Worm (Caenorhabditis elegans) whole organism, L4 larva: ENCODE data around the gene immp-2.
A peak's percentile ranks its signal among the peaks of the same experiment; 100 is the strongest.

Experiments used
- F10B5.3 ChIP-seq: sonication (generic microtip); optimal IDR thresholded peaks from 2 replicates; lab custom pipeline; 2016; ENCODE audit warnings: mild to moderate bottlenecking, missing genetic modification characterization, missing compliant biosample characterization
- F49E8.2 ChIP-seq: sonication (generic microtip); optimal IDR thresholded peaks from 2 replicates; lab custom pipeline; 2016; ENCODE audit warnings: missing compliant biosample characterization, mild to moderate bottlenecking, missing genetic modification characterization, borderline replicate concordance
- T20F7.1 ChIP-seq: fragments of 200-800 bp; sonication (Bioruptor generic); optimal IDR thresholded peaks from 2 replicates; lab custom pipeline; 2018; ENCODE audit warnings: mild to moderate bottlenecking, missing genetic modification characterization, missing compliant biosample characterization
- Y48G9A.11 ChIP-seq: fragments of 200-800 bp; sonication (Bioruptor generic); IDR thresholded peaks from 2 replicates; pipeline ENCODE4 v1.3.6; 2022; ENCODE audit warnings: missing genetic modification reagents, missing genetic modification characterization, missing compliant biosample characterization
- ZK546.5 ChIP-seq, 2 experiments: sonication (generic microtip); optimal IDR thresholded peaks; 2 replicates each; lab custom pipeline; 2017; ENCODE audit warnings: missing biosample characterization in 2 of 2, missing genetic modification characterization in 2 of 2
- aha-1 ChIP-seq: fragments of 150-350 bp; peaks from one replicate; lab custom pipeline; 2014; ENCODE audit warnings: missing biosample characterization, missing genetic modification characterization
- aly-2 ChIP-seq: sonication (generic microtip); optimal IDR thresholded peaks from 2 replicates; lab custom pipeline; 2018; ENCODE audit warnings: missing biosample characterization, missing genetic modification characterization
- attf-4 ChIP-seq: sonication (generic microtip); optimal IDR thresholded peaks from 3 replicates; lab custom pipeline; 2017; ENCODE audit warnings: missing biosample characterization, missing genetic modification characterization
- ceh-20 ChIP-seq: fragments of 200-800 bp; sonication (Bioruptor generic); IDR thresholded peaks from 2 replicates; pipeline ENCODE4 v1.3.6; 2022; ENCODE audit warnings: missing genetic modification reagents, missing genetic modification characterization, missing compliant biosample characterization
- ceh-28 ChIP-seq: fragments of 150-350 bp; optimal IDR thresholded peaks from 2 replicates; lab custom pipeline; 2014; ENCODE audit warnings: missing biosample characterization, missing genetic modification reagents, missing genetic modification characterization
- ceh-62 ChIP-seq: sonication (generic microtip); optimal IDR thresholded peaks from 2 replicates; lab custom pipeline; 2017; ENCODE audit warnings: missing biosample characterization, missing genetic modification characterization
- cey-2 ChIP-seq: sonication (generic microtip); optimal IDR thresholded peaks from 3 replicates; lab custom pipeline; 2017; ENCODE audit warnings: missing genetic modification characterization, mild to moderate bottlenecking, missing compliant biosample characterization, antibody characterized with exemption, borderline replicate concordance; ENCODE audit not compliant: insufficient read depth
- daf-16 ChIP-seq, 3 experiments: sonication (generic microtip); optimal IDR thresholded peaks; 2 replicates each; lab custom pipeline; 2016 to 2017; ENCODE audit warnings: missing genetic modification characterization in 3 of 3, missing genetic modification reagents in 3 of 3, mild to moderate bottlenecking in 2 of 3, missing compliant biosample characterization in 2 of 3, missing biosample characterization in 1 of 3, moderate library complexity in 1 of 3
- daf-8 ChIP-seq: fragments of 200-800 bp; sonication (Bioruptor generic); IDR thresholded peaks from 2 replicates; pipeline ENCODE4 v1.3.6; 2022; ENCODE audit warnings: missing genetic modification characterization, missing compliant biosample characterization
- dmd-8 ChIP-seq: fragments of 200-800 bp; sonication (Bioruptor generic); IDR thresholded peaks from 2 replicates; pipeline ENCODE4 v1.3.6; 2022; ENCODE audit warnings: missing genetic modification characterization, missing compliant biosample characterization
- duxl-1 ChIP-seq: sonication (generic microtip); optimal IDR thresholded peaks from 2 replicates; lab custom pipeline; 2016; ENCODE audit warnings: mild to moderate bottlenecking, missing genetic modification characterization, moderate library complexity, missing compliant biosample characterization; ENCODE audit not compliant: poor library complexity
- dve-1 ChIP-seq: sonication (generic microtip); optimal IDR thresholded peaks from 2 replicates; lab custom pipeline; 2017; ENCODE audit warnings: antibody characterized with exemption, mild to moderate bottlenecking, missing genetic modification characterization, missing compliant biosample characterization; ENCODE audit not compliant: insufficient read depth
- egl-43 ChIP-seq: fragments of 200-800 bp; sonication (Bioruptor generic); IDR thresholded peaks from 2 replicates; pipeline ENCODE4 v1.3.6; 2022; ENCODE audit warnings: missing genetic modification reagents, missing genetic modification characterization, missing compliant biosample characterization
- fkh-10 ChIP-seq: fragments of 150-350 bp; optimal IDR thresholded peaks from 2 replicates; lab custom pipeline; 2014; ENCODE audit warnings: missing biosample characterization, missing genetic modification reagents, missing genetic modification characterization
- hmg-1.1 ChIP-seq: fragments of 200-800 bp; sonication (Bioruptor generic); IDR thresholded peaks from 2 replicates; pipeline ENCODE4 v1.3.6; 2022; ENCODE audit warnings: missing genetic modification reagents, missing genetic modification characterization, missing compliant biosample characterization
- lim-7 ChIP-seq: fragments of 200-800 bp; sonication (Bioruptor generic); IDR thresholded peaks from 2 replicates; pipeline ENCODE4 v1.3.6; 2022; ENCODE audit warnings: missing genetic modification characterization, missing compliant biosample characterization
- lin-29 ChIP-seq: fragments of 200-800 bp; sonication (Bioruptor generic); IDR thresholded peaks from 2 replicates; pipeline ENCODE4 v1.3.6; 2022; ENCODE audit warnings: missing genetic modification reagents, missing genetic modification characterization, missing compliant biosample characterization
- lin-38 ChIP-seq: fragments of 200-800 bp; sonication (Bioruptor generic); IDR thresholded peaks from 2 replicates; pipeline ENCODE4 v1.3.6; 2022; ENCODE audit warnings: missing genetic modification reagents, missing genetic modification characterization, missing compliant biosample characterization
- lir-3 ChIP-seq: sonication (generic microtip); optimal IDR thresholded peaks from 2 replicates; lab custom pipeline; 2016; ENCODE audit warnings: mild to moderate bottlenecking, missing genetic modification characterization, missing compliant biosample characterization
- nhr-237 ChIP-seq: sonication (generic microtip); optimal IDR thresholded peaks from 2 replicates; lab custom pipeline; 2017; ENCODE audit warnings: missing biosample characterization, missing genetic modification characterization
- nhr-25 ChIP-seq: sonication (generic microtip); optimal IDR thresholded peaks from 2 replicates; lab custom pipeline; 2017; ENCODE audit warnings: missing genetic modification characterization, mild to moderate bottlenecking, missing compliant biosample characterization, antibody characterized with exemption, moderate library complexity, borderline replicate concordance; ENCODE audit not compliant: insufficient read depth
- nhr-28 ChIP-seq: fragments of 150-350 bp; optimal IDR thresholded peaks from 2 replicates; lab custom pipeline; 2014; ENCODE audit warnings: missing biosample characterization, missing genetic modification characterization
- nhr-76 ChIP-seq: fragments of 150-350 bp; optimal IDR thresholded peaks from 2 replicates; lab custom pipeline; 2014; ENCODE audit warnings: missing biosample characterization, missing genetic modification characterization
- php-3 ChIP-seq: fragments of 200-800 bp; sonication (Bioruptor generic); IDR thresholded peaks from 2 replicates; pipeline ENCODE4 v1.3.6; 2022; ENCODE audit warnings: missing genetic modification reagents, missing genetic modification characterization, missing compliant biosample characterization
- set-16 ChIP-seq: fragments of 200-800 bp; sonication (Bioruptor generic); IDR thresholded peaks from 2 replicates; pipeline ENCODE4 v1.3.6; 2022; ENCODE audit warnings: missing genetic modification reagents, missing genetic modification characterization, missing compliant biosample characterization
- tra-1 ChIP-seq: fragments of 200-800 bp; sonication (Bioruptor generic); IDR thresholded peaks from 2 replicates; pipeline ENCODE4 v1.3.6; 2022; ENCODE audit warnings: missing genetic modification reagents, missing genetic modification characterization, missing compliant biosample characterization
- unc-130 ChIP-seq: sonication (generic microtip); optimal IDR thresholded peaks from 2 replicates; lab custom pipeline; 2016; ENCODE audit warnings: missing genetic modification reagents, missing genetic modification characterization, missing compliant biosample characterization
- unc-62 ChIP-seq, 3 experiments: fragments of 150-350 bp in 1 of 3; sonication (generic microtip); optimal IDR thresholded peaks in 2 of 3; peaks in 1 of 3; 1 replicate in 1 of 3; 2 replicates in 2 of 3; lab custom pipeline; 2014 to 2017; ENCODE audit warnings: missing biosample characterization in 3 of 3, missing genetic modification characterization in 3 of 3, missing genetic modification reagents in 3 of 3, missing genotype in 1 of 3
- vab-7 ChIP-seq: fragments of 200-800 bp; sonication (Bioruptor generic); IDR thresholded peaks from 2 replicates; pipeline ENCODE4 v1.3.6; 2022; ENCODE audit warnings: missing genetic modification reagents, missing genetic modification characterization, missing compliant biosample characterization
- zag-1 ChIP-seq: fragments of 150-350 bp; optimal IDR thresholded peaks from 2 replicates; lab custom pipeline; 2014; ENCODE audit warnings: missing biosample characterization, missing genetic modification characterization
- zfp-2 ChIP-seq: sonication (generic microtip); optimal IDR thresholded peaks from 2 replicates; lab custom pipeline; 2016; ENCODE audit warnings: mild to moderate bottlenecking, missing genetic modification characterization, missing compliant biosample characterization
- zfp-3 ChIP-seq: fragments of 200-800 bp; sonication (Bioruptor generic); conservative IDR thresholded peaks from 2 replicates; pipeline ENCODE4 v1.3.6; 2022; ENCODE audit warnings: missing genetic modification reagents, missing genetic modification characterization, missing compliant biosample characterization
- ztf-7 ChIP-seq: fragments of 150-350 bp; optimal IDR thresholded peaks from 2 replicates; lab custom pipeline; 2014; ENCODE audit warnings: missing biosample characterization, missing genetic modification characterization

immp-2 gene

DNA sequence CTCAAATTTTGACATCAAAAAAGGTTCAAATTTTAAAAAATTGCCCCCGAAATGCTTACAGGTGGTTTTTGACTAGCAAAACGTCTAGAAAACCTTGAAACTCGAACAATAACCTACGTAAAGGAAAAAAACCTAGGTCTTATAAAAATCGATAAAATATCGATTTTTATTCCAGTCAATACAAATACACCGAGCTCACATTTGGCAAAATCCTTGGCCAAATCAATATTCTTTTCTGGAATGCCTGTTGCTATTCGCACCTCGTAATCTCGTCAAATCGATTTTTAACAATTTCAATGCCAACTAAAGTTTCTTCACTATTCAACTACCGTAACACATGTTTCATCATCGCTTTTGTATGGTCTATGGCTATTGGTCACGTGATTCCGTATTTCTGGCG lies 41.3 kb upstream of the immp-2 start:
- peak in 1 of 2 experiments; percentile 82 for TF ChIP-seq unc-62 (GFP tag; optimal IDR thresholded peaks at IDR 0.05 in 1 of 2; lab: Kevin White, UChicago)
- TF ChIP-seq unc-62 (tag; optimal IDR thresholded peaks at IDR 0.05; lab: Kevin White, UChicago): no peak
- TF ChIP-seq F49E8.2 (tag; lab: Kevin White, UChicago): no peak
- no peak for TF ChIP-seq dmd-8 (GFP tag; lab: Robert Waterston, UW)
- TF ChIP-seq ceh-28 (tag; lab: Kevin White, UChicago): peak; percentile 69

ce11 chrIV:1045683-1046082 lies 40.0 kb upstream of the immp-2 start, which contains the start of gene srx-12:
TSS of gene srx-12 (plus strand) at chrIV:1045983.
- no peak for TF ChIP-seq lim-7
- TF ChIP-seq set-16 (GFP tag; lab: Robert Waterston, UW): no peak
- TF ChIP-seq aha-1 (tag; lab: Kevin White, UChicago): peak; percentile 22
- no peak for TF ChIP-seq unc-130 (GFP tag; lab: Kevin White, UChicago)
- TF ChIP-seq, all 104 proteins: peak for 1

DNA sequence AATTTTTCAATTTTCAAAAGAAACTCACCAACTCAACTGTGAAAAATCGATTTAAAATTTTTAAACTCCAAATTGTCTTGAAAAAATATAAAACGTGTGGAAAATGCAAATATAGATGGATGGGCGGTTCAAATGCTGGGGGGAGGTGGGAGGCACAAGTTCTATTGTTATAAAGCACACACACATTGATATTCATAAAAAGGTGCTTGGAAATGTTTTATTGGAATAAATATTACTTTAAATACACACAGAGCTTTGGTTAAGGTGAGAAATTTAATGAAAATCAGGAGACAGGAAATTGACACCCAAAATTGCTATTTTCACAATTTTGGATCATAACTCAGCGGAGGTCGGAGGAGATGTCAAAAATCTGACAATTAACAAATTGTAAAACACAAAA lies 38.6 kb upstream of the immp-2 start, which contains the start of gene Y55F3AM.11:
TSS of gene Y55F3AM.11 (minus strand) at position 101 of the 400 bp plus-strand sequence.
- no peak for TF ChIP-seq hmg-1.1
- no peak for TF ChIP-seq unc-130 (GFP tag; lab: Kevin White, UChicago)
- no peak for TF ChIP-seq Y48G9A.11 (GFP tag; lab: Robert Waterston, UW)
- TF ChIP-seq zfp-3 (GFP tag; lab: Robert Waterston, UW): no peak

- no peak for TF ChIP-seq dmd-8 (GFP tag; lab: Robert Waterston, UW)
- no peak for TF ChIP-seq cey-2
- no peak for TF ChIP-seq attf-4 (tag; lab: Kevin White, UChicago)
- peak; percentile 84 for TF ChIP-seq lin-38 (GFP tag; lab: Robert Waterston, UW)
- TF ChIP-seq php-3: no peak
- TF ChIP-seq F10B5.3 (tag; lab: Kevin White, UChicago): no peak
- TF ChIP-seq duxl-1 (tag; lab: Kevin White, UChicago): no peak
These were observed 34.9 kb upstream of the immp-2 start for ce11 chrIV:1040537-1040936.

DNA sequence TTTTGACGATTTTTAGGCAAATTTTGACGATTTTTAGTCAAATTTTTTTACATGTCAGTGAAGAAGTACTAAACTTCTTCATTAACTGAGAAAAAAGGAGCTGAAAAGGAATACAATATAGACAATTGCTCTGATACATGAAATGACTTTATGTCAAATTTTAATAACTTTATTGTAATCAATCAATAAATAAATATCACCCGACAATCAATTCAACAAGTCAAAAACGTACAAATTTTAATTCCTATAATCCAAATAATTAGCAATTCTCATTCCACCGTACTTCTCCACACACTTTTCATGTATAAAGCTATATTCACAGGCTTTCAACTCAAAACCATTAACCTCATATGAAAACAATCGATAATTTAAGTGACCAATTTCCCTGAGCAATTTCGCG lies 32.9 kb upstream of the immp-2 start:
- TF ChIP-seq ceh-62: no peak
- no peak for TF ChIP-seq lir-3
- TF ChIP-seq dve-1 (tag; lab: Kevin White, UChicago): no peak
- no peak for TF ChIP-seq daf-8
- peak in 1 of 2 experiments; percentile 96 for TF ChIP-seq unc-62 (GFP tag; optimal IDR thresholded peaks at IDR 0.05 in 1 of 2; lab: Kevin White, UChicago)
- TF ChIP-seq unc-62 (tag; optimal IDR thresholded peaks at IDR 0.05; lab: Kevin White, UChicago): no peak
- TF ChIP-seq daf-16 (GFP tag; optimal IDR thresholded peaks at IDR 0.05; lab: Kevin White, UChicago): no peak
- no peak for TF ChIP-seq daf-16 (tag; optimal IDR thresholded peaks at IDR 0.05; lab: Kevin White, UChicago)
- TF ChIP-seq, all 104 proteins: peak for 1

ce11 chrIV:1035108-1035507 lies 29.4 kb upstream of the immp-2 start:
- TF ChIP-seq vab-7 (GFP tag; lab: Robert Waterston, UW) (no peak), unc-62 (GFP tag; optimal IDR thresholded peaks at IDR 0.05 in 1 of 2; lab: Kevin White, UChicago) (peak in 1 of 2 experiments; percentile 13), unc-62 (tag; optimal IDR thresholded peaks at IDR 0.05; lab: Kevin White, UChicago) (no peak), dve-1 (tag; lab: Kevin White, UChicago) (peak; percentile 48), zfp-2 (tag; lab: Kevin White, UChicago) (no peak), nhr-76 (tag; lab: Kevin White, UChicago) (no peak), php-3 (no peak), tra-1 (0 out of 2 replicates have a peak, but pooled peaks have one; percentile 16), dmd-8 (GFP tag; lab: Robert Waterston, UW) (no peak), ceh-20 (GFP tag; lab: Robert Waterston, UW) (no peak), nhr-237 (tag; lab: Kevin White, UChicago) (no peak), fkh-10 (GFP tag; lab: Kevin White, UChicago) (no peak), ZK546.5 (tag; optimal IDR thresholded peaks at IDR 0.05; lab: Kevin White, UChicago) (no peak), ceh-28 (tag; lab: Kevin White, UChicago) (no peak), attf-4 (tag; lab: Kevin White, UChicago) (no peak), aly-2 (no peak), T20F7.1 (GFP tag; lab: Kevin White, UChicago) (no peak), zag-1 (no peak), lin-29 (GFP tag; lab: Robert Waterston, UW) (no peak), nhr-28 (tag; lab: Kevin White, UChicago) (peak; percentile 83), ztf-7 (tag; lab: Kevin White, UChicago) (no peak), cey-2 (no peak), nhr-25 (tag; lab: Kevin White, UChicago) (peak; percentile 48), egl-43 (GFP tag; lab: Robert Waterston, UW) (no peak), lir-3 (no peak)
